Fruit fly (Drosophila melanogaster): ENCODE measurements around the gene CG15725.

CG15725 gene

DNA sequence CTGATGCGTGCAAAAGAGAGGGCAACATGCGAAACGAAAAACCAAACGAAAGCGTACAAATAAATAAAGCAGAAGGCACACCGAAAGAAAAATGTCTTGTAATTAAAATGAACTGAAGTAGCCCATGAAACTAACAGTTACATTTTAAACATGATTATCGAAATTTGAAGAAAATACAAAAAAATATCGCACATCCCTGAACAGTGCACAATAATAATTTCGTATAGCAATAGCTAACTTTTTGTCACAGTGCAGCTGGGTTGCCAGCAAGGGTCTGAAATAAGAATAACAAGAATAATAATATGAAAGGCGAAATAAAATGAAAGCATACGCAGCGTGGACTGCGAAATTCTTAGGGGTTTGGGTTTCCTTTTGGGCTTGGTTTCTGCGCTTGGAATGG lies 46.5 kb downstream of the CG15725 start (continued):
- peak; percentile 100 for TF ChIP-seq svp (GFP tag)
- peak; percentile 99 for TF ChIP-seq CG1621 (tag; optimal IDR thresholded peaks at IDR 0.05)
- TF ChIP-seq acj6 (GFP tag; optimal IDR thresholded peaks at IDR 0.05): peak; percentile 98
- peak; percentile 100 for TF ChIP-seq Hr39 (GFP tag; optimal IDR thresholded peaks at IDR 0.05)
- TF ChIP-seq Lpt (GFP tag; optimal IDR thresholded peaks at IDR 0.05): peak; percentile 99
- TF ChIP-seq CG10631 (GFP tag; optimal IDR thresholded peaks at IDR 0.05): peak; percentile 100
- TF ChIP-seq Ets21C (GFP tag; optimal IDR thresholded peaks at IDR 0.05): peak; percentile 99
- peak; percentile 99 for TF ChIP-seq Gug (GFP tag; IDR thresholded peaks at IDR 0.05)
- TF ChIP-seq Sox102F (GFP tag; optimal IDR thresholded peaks at IDR 0.05): peak; percentile 100
- TF ChIP-seq CG31627 (GFP tag; optimal IDR thresholded peaks at IDR 0.05): peak; percentile 100
- peak; percentile 99 for TF ChIP-seq CG6808 (GFP tag; optimal IDR thresholded peaks at IDR 0.05)
- TF ChIP-seq topi (GFP tag; optimal IDR thresholded peaks at IDR 0.05): peak; percentile 100
- peak; percentile 99 for TF ChIP-seq dac (GFP tag; optimal IDR thresholded peaks at IDR 0.05)
- TF ChIP-seq CG11762 (GFP tag; optimal IDR thresholded peaks at IDR 0.05; ENCODE audit: insufficient read depth): peak; percentile 99
- TF ChIP-seq CG8632 (GFP tag; optimal IDR thresholded peaks at IDR 0.05): peak; percentile 100
- TF ChIP-seq Ets96B (tag; optimal IDR thresholded peaks at IDR 0.05): peak; percentile 100
- TF ChIP-seq Blimp-1 (GFP tag; optimal IDR thresholded peaks at IDR 0.05): peak; percentile 98
- TF ChIP-seq fkh (GFP tag; optimal IDR thresholded peaks at IDR 0.05): peak; percentile 94
- peak; percentile 99 for TF ChIP-seq CG6276 (GFP tag; optimal IDR thresholded peaks at IDR 0.05)
- TF ChIP-seq CG11294 (GFP tag; IDR thresholded peaks at IDR 0.05): peak; percentile 99
- TF ChIP-seq eg (GFP tag; IDR thresholded peaks at IDR 0.05): peak; percentile 99
- TF ChIP-seq CG4318 (GFP tag; optimal IDR thresholded peaks at IDR 0.05): peak; percentile 98
- TF ChIP-seq spab (GFP tag; optimal IDR thresholded peaks at IDR 0.05): peak; percentile 100
- peak; percentile 99 for TF ChIP-seq CG7368 (GFP tag; optimal IDR thresholded peaks at IDR 0.05)
- peak; percentile 99 for TF ChIP-seq CG32006 (GFP tag; optimal IDR thresholded peaks at IDR 0.05)

DNA sequence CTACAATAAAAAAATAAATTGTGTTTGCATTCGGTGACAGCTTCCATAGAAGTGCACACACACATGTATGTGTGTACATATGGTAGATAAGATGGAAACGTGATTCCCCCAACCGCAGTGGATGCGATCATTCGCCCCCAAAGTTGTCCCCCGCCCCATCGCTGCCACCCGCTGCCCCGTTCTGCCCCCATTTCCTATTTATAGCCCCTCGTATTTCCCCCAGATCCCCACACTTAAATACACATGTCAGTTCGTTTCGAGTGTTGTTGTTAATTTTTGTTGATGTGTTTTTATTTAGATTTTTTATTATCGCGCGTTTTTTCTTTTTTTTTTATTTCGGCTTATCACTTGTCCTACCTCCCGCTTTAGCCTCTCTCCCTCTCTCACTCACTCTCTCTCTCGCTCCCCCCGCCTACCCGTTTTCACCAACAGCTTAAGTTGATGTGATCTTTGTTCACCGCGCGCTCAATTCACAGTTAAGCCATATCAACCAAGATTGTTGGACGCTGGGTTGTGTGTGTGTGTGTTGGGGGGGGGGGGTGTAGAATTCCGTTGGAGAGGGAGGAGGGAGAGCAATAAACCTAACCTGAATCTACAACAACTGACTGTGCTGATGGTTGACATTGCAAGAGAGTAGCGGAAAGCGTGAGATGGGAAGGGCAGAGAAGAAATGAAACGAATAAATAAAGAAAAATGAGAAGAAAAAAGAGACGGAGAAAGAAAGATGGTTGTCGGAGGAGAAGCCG lies 48.1 kb downstream of the CG15725 start:
- TF ChIP-seq salr (GFP tag; optimal IDR thresholded peaks at IDR 0.05) (peak in 1 of 2 experiments; percentile 25), CG3032 (tag; optimal IDR thresholded peaks at IDR 0.05) (peak; percentile 4), CG6276 (GFP tag; optimal IDR thresholded peaks at IDR 0.05) (peak; percentile 64), Ets21C (GFP tag; optimal IDR thresholded peaks at IDR 0.05) (no peak), svp (GFP tag) (peak; percentile 96), dsx (GFP tag; optimal IDR thresholded peaks at IDR 0.05; ENCODE audit: poor library complexity, severe bottlenecking) (no peak), Met (GFP tag; optimal IDR thresholded peaks at IDR 0.05) (no peak), Hr4 (GFP tag; optimal IDR thresholded peaks at IDR 0.05) (no peak), cyc (GFP tag; optimal IDR thresholded peaks at IDR 0.05) (no peak), fd85E (GFP tag; optimal IDR thresholded peaks at IDR 0.05) (no peak), fkh (GFP tag; optimal IDR thresholded peaks at IDR 0.05) (peak; percentile 92), Eip78C (GFP tag) (peak; percentile 33), CG11294 (GFP tag; IDR thresholded peaks at IDR 0.05) (peak; percentile 32; the same call in 1 of the 2 replicates), ss (GFP tag; optimal IDR thresholded peaks at IDR 0.05) (peak; percentile 47 to 84), CG3919 (GFP tag; optimal IDR thresholded peaks at IDR 0.05) (no peak), CG15336 (GFP tag; IDR thresholded peaks at IDR 0.05) (peak; percentile 63), CG6854 (GFP tag; optimal IDR thresholded peaks at IDR 0.05) (peak; percentile 71), vri (GFP tag; optimal IDR thresholded peaks at IDR 0.05) (peak; percentile 57), CG31627 (GFP tag; optimal IDR thresholded peaks at IDR 0.05) (no peak), Hr38 (GFP tag; optimal IDR thresholded peaks at IDR 0.05) (no peak), Lpt (GFP tag; optimal IDR thresholded peaks at IDR 0.05) (peak; percentile 41), Eip75B (GFP tag; optimal IDR thresholded peaks at IDR 0.05) (no peak), Sox102F (GFP tag; optimal IDR thresholded peaks at IDR 0.05) (no peak), spab (GFP tag; optimal IDR thresholded peaks at IDR 0.05) (peak; percentile 28), Hr39 (GFP tag; optimal IDR thresholded peaks at IDR 0.05) (no peak), CG8319 (GFP tag; optimal IDR thresholded peaks at IDR 0.05) (peak; percentile 28), lz (GFP tag; optimal IDR thresholded peaks at IDR 0.05) (no peak), Sox15 (GFP tag; optimal IDR thresholded peaks at IDR 0.05) (no peak), CG6163 (GFP tag; IDR thresholded peaks at IDR 0.05) (peak; percentile 58; the same call in 2 of the 3 replicates), CG11902 (GFP tag; optimal IDR thresholded peaks at IDR 0.05) (no peak), acj6 (GFP tag; optimal IDR thresholded peaks at IDR 0.05) (no peak), pdm3 (GFP tag; optimal IDR thresholded peaks at IDR 0.05) (no peak), OdsH (GFP tag; optimal IDR thresholded peaks at IDR 0.05) (no peak), CG16779 (tag; optimal IDR thresholded peaks at IDR 0.05) (peak; percentile 65), CG7368 (GFP tag; optimal IDR thresholded peaks at IDR 0.05) (no peak)

Data from whole organism, prepupa.